Fruit fly (Drosophila melanogaster): ENCODE measurements around the gene Sec16.

Sec16 gene

dm6 chrX:12611536-12612458 is 15.9 kb downstream of the Sec16 start, which contains the start of the genes CG1463 and Fpgs1 (continued):
- peak; percentile 32 for TF ChIP-seq ewg (GFP tag; optimal IDR thresholded peaks at IDR 0.05)
- TF ChIP-seq Dll (GFP tag; IDR thresholded peaks at IDR 0.05; ENCODE audit: partially characterized antibody) = peak; percentile 44; the same call in 1 of the 4 replicates
- TF ChIP-seq CG4404 (GFP tag; IDR thresholded peaks at IDR 0.05) = peak; percentile 48
- TF ChIP-seq ham (GFP tag; IDR thresholded peaks at IDR 0.05) = no peak
- TF ChIP-seq CG11085 (GFP tag; IDR thresholded peaks at IDR 0.05) = 0 out of 2 replicates have a peak, but pooled peaks have one; percentile 22
- TF ChIP-seq CG17186 (GFP tag; optimal IDR thresholded peaks at IDR 0.05) = peak; percentile 28
- TF ChIP-seq al (GFP tag; IDR thresholded peaks at IDR 0.05) = peak; percentile 36; the same call in 1 of the 2 replicates
- TF ChIP-seq Atf6 (GFP tag; IDR thresholded peaks at IDR 0.05) = peak; percentile 21; the same call in 1 of the 2 replicates
- TF ChIP-seq CG32532 (GFP tag; IDR thresholded peaks at IDR 0.05) = 0 out of 2 replicates have a peak, but pooled peaks have one; percentile 31
- TF ChIP-seq CG2199 (GFP tag; IDR thresholded peaks at IDR 0.05) = 0 out of 3 replicates have a peak, but pooled peaks have one; percentile 32
- peak; percentile 17; the same call in 1 of the 2 replicates for TF ChIP-seq CG14014 (GFP tag; IDR thresholded peaks at IDR 0.05)
- TF ChIP-seq CG13624 (GFP tag; optimal IDR thresholded peaks at IDR 0.05) = peak; percentile 17
- TF ChIP-seq Nf-YC (tag; optimal IDR thresholded peaks at IDR 0.05) = peak; percentile 45
- peak; percentile 39 for TF ChIP-seq Xbp1 (GFP tag; optimal IDR thresholded peaks at IDR 0.05)
- no peak for TF ChIP-seq ERR (GFP tag; optimal IDR thresholded peaks at IDR 0.05)
- TF ChIP-seq Vsx1 (GFP tag; optimal IDR thresholded peaks at IDR 0.05) = no peak
- TF ChIP-seq CG7963 (GFP tag; IDR thresholded peaks at IDR 0.05; ENCODE audit: partially characterized antibody) = 0 out of 3 replicates have a peak, but pooled peaks have one; percentile 46
- TF ChIP-seq CoRest (tag; optimal IDR thresholded peaks at IDR 0.05) = no peak
- peak; percentile 9 to 62 for TF ChIP-seq Pdp1 (GFP tag; optimal IDR thresholded peaks at IDR 0.05)
- peak; percentile 80 for TF ChIP-seq exex (tag; optimal IDR thresholded peaks at IDR 0.05)
- TF ChIP-seq CG13775 (GFP tag; optimal IDR thresholded peaks at IDR 0.05) = peak; percentile 50
- no peak for TF ChIP-seq hth (optimal IDR thresholded peaks at IDR 0.05)
- peak; percentile 83 for TF ChIP-seq sens (GFP tag)
- no peak for TF ChIP-seq CG6683 (GFP tag; optimal IDR thresholded peaks at IDR 0.05)
- TF ChIP-seq HLH4C (GFP tag; IDR thresholded peaks at IDR 0.05; ENCODE audit: partially characterized antibody) = 0 out of 3 replicates have a peak, but pooled peaks have one; percentile 44
- no peak for TF ChIP-seq Trl (optimal IDR thresholded peaks at IDR 0.05)
- peak; percentile 9 for TF ChIP-seq Trl (GFP tag; optimal IDR thresholded peaks at IDR 0.05)
- peak; percentile 47; the same call in 1 of the 2 replicates for TF ChIP-seq lmd (GFP tag; IDR thresholded peaks at IDR 0.05)
- TF ChIP-seq CG6791 (GFP tag; IDR thresholded peaks at IDR 0.05; ENCODE audit: partially characterized antibody) = peak; percentile 47; the same call in 2 of the 3 replicates
- TF ChIP-seq CG9437 (GFP tag; optimal IDR thresholded peaks at IDR 0.05) = peak; percentile 32
- TF ChIP-seq sd (tag; optimal IDR thresholded peaks at IDR 0.05) = peak; percentile 59
- TF ChIP-seq pan (optimal IDR thresholded peaks at IDR 0.05) = no peak
- peak in 1 of 2 experiments; percentile 53 for TF ChIP-seq pan (GFP tag; optimal IDR thresholded peaks at IDR 0.05 in 1 of 2, IDR thresholded peaks at IDR 0.05 in 1 of 2)
- peak; percentile 28 for TF ChIP-seq CG10267 (tag; optimal IDR thresholded peaks at IDR 0.05)
- TF ChIP-seq CG6765 (GFP tag; optimal IDR thresholded peaks at IDR 0.05) = peak; percentile 11
- TF ChIP-seq rib (GFP tag; IDR thresholded peaks at IDR 0.05) = no peak
- TF ChIP-seq Ets97D (GFP tag; optimal IDR thresholded peaks at IDR 0.05) = peak; percentile 3
- 0 out of 2 replicates have a peak, but pooled peaks have one; percentile 36 for TF ChIP-seq sna (GFP tag; IDR thresholded peaks at IDR 0.05; ENCODE audit: partially characterized antibody)
- TF ChIP-seq E2f1 (GFP tag; IDR thresholded peaks at IDR 0.05) = no peak
- TF ChIP-seq wek (GFP tag; optimal IDR thresholded peaks at IDR 0.05) = no peak
- no peak for TF ChIP-seq CG17568 (GFP tag; optimal IDR thresholded peaks at IDR 0.05)
- TF ChIP-seq CG9797 (GFP tag; optimal IDR thresholded peaks at IDR 0.05) = peak; percentile 14
- TF ChIP-seq sob (GFP tag; IDR thresholded peaks at IDR 0.05) = peak; percentile 36; the same call in 1 of the 2 replicates
- TF ChIP-seq CG34376 (GFP tag; optimal IDR thresholded peaks at IDR 0.05) = peak; percentile 77
- TF ChIP-seq sqz (GFP tag; optimal IDR thresholded peaks at IDR 0.05) = peak; percentile 47
- TF ChIP-seq pzg (GFP tag; optimal IDR thresholded peaks at IDR 0.05) = peak; percentile 32
- peak; percentile 44 for TF ChIP-seq Sry-δ (GFP tag; optimal IDR thresholded peaks at IDR 0.05)
